Fruit fly (Drosophila melanogaster): ENCODE results near the gene Ctps.

The Ctps gene

dm6 chr3L:15125077-15125652 is 27.5 kb downstream of the Ctps start, which contains the start of gene CG16959 (continued):
- TF ChIP-seq eve (GFP tag; optimal IDR thresholded peaks at IDR 0.05), result no peak
- TF ChIP-seq CG1233 (GFP tag; optimal IDR thresholded peaks at IDR 0.05), result no peak
- no peak for TF ChIP-seq CG3838 (GFP tag; optimal IDR thresholded peaks at IDR 0.05)
- TF ChIP-seq Trl (optimal IDR thresholded peaks at IDR 0.05), result peak; percentile 50 to 55
- TF ChIP-seq Trl (GFP tag; optimal IDR thresholded peaks at IDR 0.05), result no peak
- no peak for TF ChIP-seq al (GFP tag; IDR thresholded peaks at IDR 0.05)
- no peak for TF ChIP-seq Hand (GFP tag; optimal IDR thresholded peaks at IDR 0.05)
- TF ChIP-seq Sox102F (GFP tag; optimal IDR thresholded peaks at IDR 0.05), result no peak
- TF ChIP-seq CG4360 (GFP tag; IDR thresholded peaks at IDR 0.05), result no peak
- TF ChIP-seq D (optimal IDR thresholded peaks at IDR 0.05), result peak; percentile 81
- TF ChIP-seq D (GFP tag; optimal IDR thresholded peaks at IDR 0.05), result no peak
- no peak for TF ChIP-seq ken (GFP tag; IDR thresholded peaks at IDR 0.05)
- no peak for TF ChIP-seq CG18619 (GFP tag; optimal IDR thresholded peaks at IDR 0.05)
- TF ChIP-seq CG11456 (GFP tag; IDR thresholded peaks at IDR 0.05), result no peak
- TF ChIP-seq Antp (GFP tag; optimal IDR thresholded peaks at IDR 0.05), result no peak
- TF ChIP-seq Hr78 (GFP tag; optimal IDR thresholded peaks at IDR 0.05), result peak in 1 of 2 experiments; percentile 64
- TF ChIP-seq pita (GFP tag; optimal IDR thresholded peaks at IDR 0.05), result no peak
- no peak for TF ChIP-seq lbe (GFP tag; optimal IDR thresholded peaks at IDR 0.05)
- TF ChIP-seq Drgx (GFP tag; IDR thresholded peaks at IDR 0.05), result peak; percentile 21; the same call in 1 of the 2 replicates
- TF ChIP-seq scrt (GFP tag; optimal IDR thresholded peaks at IDR 0.05), result no peak
- TF ChIP-seq D19B (GFP tag; optimal IDR thresholded peaks at IDR 0.05), result no peak
- no peak for TF ChIP-seq h (optimal IDR thresholded peaks at IDR 0.05)
- TF ChIP-seq NC2β (GFP tag; optimal IDR thresholded peaks at IDR 0.05), result no peak
- no peak for TF ChIP-seq Dad (GFP tag; optimal IDR thresholded peaks at IDR 0.05)
- no peak for TF ChIP-seq mam (GFP tag; optimal IDR thresholded peaks at IDR 0.05)
- TF ChIP-seq CG17802 (tag; optimal IDR thresholded peaks at IDR 0.05), result no peak
- TF ChIP-seq Deaf1 (tag; optimal IDR thresholded peaks at IDR 0.05), result no peak
- TF ChIP-seq H15 (GFP tag; IDR thresholded peaks at IDR 0.05), result no peak
- peak; percentile 55 for TF ChIP-seq CG15479 (GFP tag; optimal IDR thresholded peaks at IDR 0.05)
- TF ChIP-seq amos (GFP tag; IDR thresholded peaks at IDR 0.05; ENCODE audit: partially characterized antibody), result peak; percentile 30; the same call in 1 of the 2 replicates
- TF ChIP-seq CG1024 (GFP tag; IDR thresholded peaks at IDR 0.05), result no peak
- TF ChIP-seq CG17328 (GFP tag; IDR thresholded peaks at IDR 0.05), result no peak
- TF ChIP-seq Mad (GFP tag; optimal IDR thresholded peaks at IDR 0.05), result no peak
- TF ChIP-seq tio (GFP tag; optimal IDR thresholded peaks at IDR 0.05), result no peak
- TF ChIP-seq pan (optimal IDR thresholded peaks at IDR 0.05), result no peak
- no peak for TF ChIP-seq pan (GFP tag; optimal IDR thresholded peaks at IDR 0.05 in 1 of 2, IDR thresholded peaks at IDR 0.05 in 1 of 2)
- peak; percentile 47; the same call in 1 of the 4 replicates for TF ChIP-seq Dll (GFP tag; IDR thresholded peaks at IDR 0.05; ENCODE audit: partially characterized antibody)
- peak; percentile 91 for TF ChIP-seq kni (GFP tag; optimal IDR thresholded peaks at IDR 0.05)
- peak; percentile 71 for TF ChIP-seq CG3163 (GFP tag; optimal IDR thresholded peaks at IDR 0.05)
- no peak for TF ChIP-seq CG7271 (tag; optimal IDR thresholded peaks at IDR 0.05)
- no peak for TF ChIP-seq mld (GFP tag; IDR thresholded peaks at IDR 0.05; ENCODE audit: partially characterized antibody)
- no peak for TF ChIP-seq ham (GFP tag; IDR thresholded peaks at IDR 0.05)
- no peak for TF ChIP-seq CG10147 (GFP tag; optimal IDR thresholded peaks at IDR 0.05)
- TF ChIP-seq Atf6 (GFP tag; IDR thresholded peaks at IDR 0.05), result peak; percentile 43; the same call in 1 of the 2 replicates
- no peak for TF ChIP-seq kay (GFP tag; optimal IDR thresholded peaks at IDR 0.05)
- TF ChIP-seq CG10979 (tag; optimal IDR thresholded peaks at IDR 0.05), result no peak
- TF ChIP-seq rib (GFP tag; IDR thresholded peaks at IDR 0.05), result no peak
- no peak for TF ChIP-seq Mrtf (GFP tag; IDR thresholded peaks at IDR 0.05)
- no peak for TF ChIP-seq CG3847 (GFP tag; IDR thresholded peaks at IDR 0.05)
- TF ChIP-seq CG32767 (GFP tag; IDR thresholded peaks at IDR 0.05), result no peak
- TF ChIP-seq CG9609 (GFP tag; optimal IDR thresholded peaks at IDR 0.05), result no peak
- TF ChIP-seq CG9215 (GFP tag; IDR thresholded peaks at IDR 0.05), result no peak

Data from whole organism, embryonic.